ENCODE assay signal across 1 fruit fly cellular context in the genomic region with DNA sequence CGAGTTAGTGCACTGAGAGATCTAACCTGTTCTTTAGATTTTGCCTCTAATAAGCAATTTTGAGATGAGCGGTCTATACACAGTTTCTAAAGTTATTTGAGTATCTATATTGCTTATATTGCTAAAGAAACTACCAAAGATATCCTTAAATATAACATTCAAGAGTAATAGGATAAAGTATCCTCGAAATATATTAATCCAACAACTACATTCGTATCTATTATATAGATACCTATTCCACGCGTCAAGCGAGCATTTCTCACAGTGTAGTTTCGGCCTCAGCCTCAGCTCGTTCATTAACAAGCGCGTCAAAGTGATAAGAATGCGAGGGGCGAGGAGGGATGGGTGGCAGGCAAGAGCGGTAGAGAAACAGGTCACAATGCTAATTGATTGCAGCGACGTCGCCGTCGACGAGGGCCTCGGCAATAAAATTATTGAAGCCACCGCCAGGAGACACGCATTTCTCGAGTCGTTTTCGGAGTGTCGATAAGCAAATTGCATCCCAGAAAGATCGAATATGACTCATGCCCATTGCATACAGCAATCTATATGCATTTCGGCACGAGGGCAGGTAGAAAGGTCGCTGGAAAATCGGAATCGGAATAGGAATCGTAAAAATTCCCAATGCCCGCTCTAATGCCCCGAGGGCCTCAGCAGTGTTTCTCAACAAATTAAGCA.
TF ChIP-seq lines count a peak whose summit lies in the region.

No protein-coding gene starts in this region.

TF ChIP-seq in whole organism, embryonic, 481 proteins besides CTCF, POLR2A, EP300 and RAD21 (continued from another document and continues in another):
- no peak for TF ChIP-seq fd64A (GFP tag; optimal IDR thresholded peaks at IDR 0.05; lab: Kevin White, UChicago)
- TF ChIP-seq Gug (GFP tag; IDR thresholded peaks at IDR 0.05; lab: Robert Waterston, UW), result peak; percentile 39; the same call in 1 of the 4 replicates
- TF ChIP-seq Opbp (GFP tag; IDR thresholded peaks at IDR 0.05; lab: Robert Waterston, UW; ENCODE audit: partially characterized antibody), result no peak
- no peak for TF ChIP-seq Hey (tag; optimal IDR thresholded peaks at IDR 0.05; lab: Kevin White, UChicago)
- peak; percentile 31 for TF ChIP-seq az2 (GFP tag; optimal IDR thresholded peaks at IDR 0.05; lab: Kevin White, UChicago)
- no peak for TF ChIP-seq Dip2 (GFP tag; IDR thresholded peaks at IDR 0.05; lab: Robert Waterston, UW)
- peak; percentile 32 for TF ChIP-seq CG1603 (tag; optimal IDR thresholded peaks at IDR 0.05; lab: Kevin White, UChicago)
- no peak for TF ChIP-seq Myb (GFP tag; optimal IDR thresholded peaks at IDR 0.05; lab: Kevin White, UChicago)
- TF ChIP-seq nom (GFP tag; optimal IDR thresholded peaks at IDR 0.05; lab: Kevin White, UChicago), result no peak
- TF ChIP-seq NC2α (GFP tag; optimal IDR thresholded peaks at IDR 0.05; lab: Kevin White, UChicago), result no peak
- no peak for TF ChIP-seq CG8478 (optimal IDR thresholded peaks at IDR 0.05; lab: Kevin White, UChicago)
- peak; percentile 20; the same call in 1 of the 2 replicates for TF ChIP-seq peb (GFP tag; IDR thresholded peaks at IDR 0.05; lab: Robert Waterston, UW)
- TF ChIP-seq pfk (GFP tag; optimal IDR thresholded peaks at IDR 0.05; lab: Kevin White, UChicago), result no peak
- TF ChIP-seq CG5953 (GFP tag; IDR thresholded peaks at IDR 0.05; lab: Robert Waterston, UW), result no peak
- no peak for TF ChIP-seq CG3407 (GFP tag; optimal IDR thresholded peaks at IDR 0.05; lab: Kevin White, UChicago)
- no peak for TF ChIP-seq fu2 (GFP tag; optimal IDR thresholded peaks at IDR 0.05; lab: Kevin White, UChicago)
- TF ChIP-seq CG7839 (tag; optimal IDR thresholded peaks at IDR 0.05; lab: Kevin White, UChicago), result peak; percentile 71
- peak; percentile 53 for TF ChIP-seq CoRest (tag; optimal IDR thresholded peaks at IDR 0.05; lab: Kevin White, UChicago)
- peak; percentile 20 for TF ChIP-seq org-1 (GFP tag; optimal IDR thresholded peaks at IDR 0.05; lab: Kevin White, UChicago)
- TF ChIP-seq fd102C (GFP tag; optimal IDR thresholded peaks at IDR 0.05; lab: Kevin White, UChicago), result no peak
- no peak for TF ChIP-seq CG8359 (GFP tag; optimal IDR thresholded peaks at IDR 0.05; lab: Kevin White, UChicago; ENCODE audit: borderline replicate concordance)
- TF ChIP-seq dmrt11E (tag; optimal IDR thresholded peaks at IDR 0.05; lab: Kevin White, UChicago), result peak; percentile 53
- no peak for TF ChIP-seq Six4 (GFP tag; optimal IDR thresholded peaks at IDR 0.05; lab: Kevin White, UChicago)
- TF ChIP-seq CG9817 (tag; optimal IDR thresholded peaks at IDR 0.05; lab: Kevin White, UChicago), result no peak
- TF ChIP-seq lab (GFP tag; optimal IDR thresholded peaks at IDR 0.05; lab: Kevin White, UChicago), result no peak
- no peak for TF ChIP-seq CG10565 (GFP tag; optimal IDR thresholded peaks at IDR 0.05; lab: Kevin White, UChicago)
- no peak for TF ChIP-seq Hr39 (optimal IDR thresholded peaks at IDR 0.05; lab: Kevin White, UChicago)
- no peak for TF ChIP-seq Bgb (GFP tag; IDR thresholded peaks at IDR 0.05; lab: Robert Waterston, UW; ENCODE audit: partially characterized antibody)
- no peak for TF ChIP-seq MESR4 (GFP tag; optimal IDR thresholded peaks at IDR 0.05; lab: Kevin White, UChicago)
- no peak for TF ChIP-seq CG17186 (GFP tag; optimal IDR thresholded peaks at IDR 0.05; lab: Kevin White, UChicago)
- TF ChIP-seq Rfx (GFP tag; IDR thresholded peaks at IDR 0.05; lab: Robert Waterston, UW), result peak; percentile 29; the same call in 1 of the 2 replicates
- peak; percentile 57 for TF ChIP-seq CG13424 (tag; optimal IDR thresholded peaks at IDR 0.05; lab: Kevin White, UChicago)
- TF ChIP-seq bsh (GFP tag; optimal IDR thresholded peaks at IDR 0.05; lab: Kevin White, UChicago), result peak in 1 of 2 experiments; percentile 35
- TF ChIP-seq CG8765 (GFP tag; IDR thresholded peaks at IDR 0.05; lab: Robert Waterston, UW), result no peak
- peak; percentile 24 for TF ChIP-seq CG9727 (GFP tag; optimal IDR thresholded peaks at IDR 0.05; lab: Kevin White, UChicago)
- no peak for TF ChIP-seq CG17802 (tag; optimal IDR thresholded peaks at IDR 0.05; lab: Kevin White, UChicago)
- TF ChIP-seq Ravus (GFP tag; IDR thresholded peaks at IDR 0.05; lab: Robert Waterston, UW), result no peak
- no peak for TF ChIP-seq dati (GFP tag; IDR thresholded peaks at IDR 0.05; lab: Robert Waterston, UW)
- TF ChIP-seq ro (GFP tag; IDR thresholded peaks at IDR 0.05; lab: Robert Waterston, UW), result no peak
- TF ChIP-seq yki (optimal IDR thresholded peaks at IDR 0.05; lab: Kevin White, UChicago), result no peak
- TF ChIP-seq Nf-YA (GFP tag; IDR thresholded peaks at IDR 0.05; lab: Robert Waterston, UW), result no peak
- TF ChIP-seq GATAe (GFP tag; conservative IDR thresholded peaks at IDR 0.05; lab: Robert Waterston, UW), result no peak
- no peak for TF ChIP-seq CG14014 (GFP tag; IDR thresholded peaks at IDR 0.05; lab: Robert Waterston, UW)
- no peak for TF ChIP-seq run (tag; optimal IDR thresholded peaks at IDR 0.05; lab: Kevin White, UChicago)
- no peak for TF ChIP-seq br (optimal IDR thresholded peaks at IDR 0.05; lab: Kevin White, UChicago)
- no peak for TF ChIP-seq Atf3 (GFP tag; optimal IDR thresholded peaks at IDR 0.05; lab: Kevin White, UChicago)
- peak; percentile 56 for TF ChIP-seq D19A (tag; optimal IDR thresholded peaks at IDR 0.05; lab: Kevin White, UChicago)
- TF ChIP-seq CG15696 (tag; optimal IDR thresholded peaks at IDR 0.05; lab: Kevin White, UChicago), result peak; percentile 32
- peak; percentile 15 for TF ChIP-seq CG12071 (GFP tag; optimal IDR thresholded peaks at IDR 0.05; lab: Kevin White, UChicago)
- TF ChIP-seq CG30020 (tag; optimal IDR thresholded peaks at IDR 0.05; lab: Kevin White, UChicago), result no peak
- TF ChIP-seq dmrt99B (tag; optimal IDR thresholded peaks at IDR 0.05; lab: Kevin White, UChicago), result peak; percentile 75
- TF ChIP-seq pita (GFP tag; optimal IDR thresholded peaks at IDR 0.05; lab: Kevin White, UChicago), result no peak
- peak; percentile 79 for TF ChIP-seq CG18262 (tag; optimal IDR thresholded peaks at IDR 0.05; lab: Kevin White, UChicago)
- no peak for TF ChIP-seq B-H2 (GFP tag; optimal IDR thresholded peaks at IDR 0.05; lab: Kevin White, UChicago)
- no peak for TF ChIP-seq B-H1 (GFP tag; IDR thresholded peaks at IDR 0.05; lab: Robert Waterston, UW)
- TF ChIP-seq cato (GFP tag; optimal IDR thresholded peaks at IDR 0.05; lab: Kevin White, UChicago; ENCODE audit: borderline replicate concordance), result no peak
- TF ChIP-seq knrl (GFP tag; IDR thresholded peaks at IDR 0.05; lab: Robert Waterston, UW; ENCODE audit: partially characterized antibody), result no peak
- TF ChIP-seq YL-1 (GFP tag; optimal IDR thresholded peaks at IDR 0.05; lab: Kevin White, UChicago), result no peak
- TF ChIP-seq CG4360 (GFP tag; IDR thresholded peaks at IDR 0.05; lab: Robert Waterston, UW), result no peak
- 0 out of 2 replicates have a peak, but pooled peaks have one; percentile 5 for TF ChIP-seq slbo (GFP tag; IDR thresholded peaks at IDR 0.05; lab: Robert Waterston, UW)
- no peak for TF ChIP-seq CG42726 (GFP tag; IDR thresholded peaks at IDR 0.05; lab: Robert Waterston, UW; ENCODE audit: partially characterized antibody)
- TF ChIP-seq sna (GFP tag; IDR thresholded peaks at IDR 0.05; lab: Robert Waterston, UW; ENCODE audit: partially characterized antibody), result no peak
- TF ChIP-seq CG17359 (tag; optimal IDR thresholded peaks at IDR 0.05; lab: Kevin White, UChicago), result no peak
- TF ChIP-seq en (GFP tag; optimal IDR thresholded peaks at IDR 0.05; lab: Kevin White, UChicago), result no peak
- TF ChIP-seq ttk (GFP tag; IDR thresholded peaks at IDR 0.05; lab: Robert Waterston, UW), result peak; percentile 55; the same call in 1 of the 2 replicates
- no peak for TF ChIP-seq CG32767 (GFP tag; IDR thresholded peaks at IDR 0.05; lab: Robert Waterston, UW)
- no peak for TF ChIP-seq H2.0 (GFP tag; IDR thresholded peaks at IDR 0.05; lab: Robert Waterston, UW)
- TF ChIP-seq insv (GFP tag; optimal IDR thresholded peaks at IDR 0.05; lab: Kevin White, UChicago), result no peak
- TF ChIP-seq unc-4 (GFP tag; IDR thresholded peaks at IDR 0.05; lab: Robert Waterston, UW; ENCODE audit: partially characterized antibody), result no peak
- no peak for TF ChIP-seq Asciz (GFP tag; optimal IDR thresholded peaks at IDR 0.05; lab: Kevin White, UChicago)
- no peak for TF ChIP-seq mld (GFP tag; IDR thresholded peaks at IDR 0.05; lab: Robert Waterston, UW; ENCODE audit: partially characterized antibody)
- no peak for TF ChIP-seq her (GFP tag; optimal IDR thresholded peaks at IDR 0.05; lab: Kevin White, UChicago)
- TF ChIP-seq CG4404 (GFP tag; IDR thresholded peaks at IDR 0.05; lab: Robert Waterston, UW), result no peak; the same call in none of the 2 replicates
- no peak; the same call in 1 of the 2 replicates for TF ChIP-seq CG14441 (GFP tag; IDR thresholded peaks at IDR 0.05; lab: Robert Waterston, UW)
- TF ChIP-seq sr (GFP tag; IDR thresholded peaks at IDR 0.05; lab: Robert Waterston, UW), result no peak
- no peak for TF ChIP-seq HLHmδ (GFP tag; optimal IDR thresholded peaks at IDR 0.05; lab: Kevin White, UChicago)
- no peak for TF ChIP-seq CG12769 (tag; optimal IDR thresholded peaks at IDR 0.05; lab: Kevin White, UChicago)
- no peak for TF ChIP-seq CG15514 (GFP tag; optimal IDR thresholded peaks at IDR 0.05; lab: Kevin White, UChicago)
- no peak for TF ChIP-seq disco-r (GFP tag; optimal IDR thresholded peaks at IDR 0.05; lab: Kevin White, UChicago)
- peak; percentile 18 for TF ChIP-seq bab2 (GFP tag; optimal IDR thresholded peaks at IDR 0.05; lab: Kevin White, UChicago)
- no peak for TF ChIP-seq p53 (GFP tag; optimal IDR thresholded peaks at IDR 0.05; lab: Kevin White, UChicago)
- TF ChIP-seq CG2116 (GFP tag; optimal IDR thresholded peaks at IDR 0.05; lab: Kevin White, UChicago), result no peak
- TF ChIP-seq CG12659 (GFP tag; optimal IDR thresholded peaks at IDR 0.05; lab: Kevin White, UChicago), result no peak
- TF ChIP-seq gsb (GFP tag; IDR thresholded peaks at IDR 0.05; lab: Robert Waterston, UW), result no peak
- no peak for TF ChIP-seq ap (GFP tag; IDR thresholded peaks at IDR 0.05; lab: Robert Waterston, UW)
- TF ChIP-seq E2f2 (GFP tag; IDR thresholded peaks at IDR 0.05; lab: Robert Waterston, UW), result no peak; the same call in 1 of the 2 replicates
- TF ChIP-seq ase (GFP tag; IDR thresholded peaks at IDR 0.05; lab: Robert Waterston, UW), result 0 out of 3 replicates have a peak, but pooled peaks have one; percentile 21
- TF ChIP-seq pzg (GFP tag; optimal IDR thresholded peaks at IDR 0.05; lab: Kevin White, UChicago), result no peak
- peak; percentile 83 for TF ChIP-seq lbe (GFP tag; optimal IDR thresholded peaks at IDR 0.05; lab: Kevin White, UChicago)
- TF ChIP-seq oc (tag; optimal IDR thresholded peaks at IDR 0.05; lab: Kevin White, UChicago), result no peak
- no peak for TF ChIP-seq CG7928 (GFP tag; optimal IDR thresholded peaks at IDR 0.05; lab: Kevin White, UChicago)
- no peak for TF ChIP-seq emc (GFP tag; optimal IDR thresholded peaks at IDR 0.05; lab: Kevin White, UChicago)
- no peak for TF ChIP-seq Trl (optimal IDR thresholded peaks at IDR 0.05; lab: Kevin White, UChicago)
- TF ChIP-seq Trl (GFP tag; optimal IDR thresholded peaks at IDR 0.05; lab: Kevin White, UChicago), result no peak
- TF ChIP-seq CG16815 (GFP tag; optimal IDR thresholded peaks at IDR 0.05; lab: Kevin White, UChicago), result no peak
- TF ChIP-seq Hr78 (GFP tag; optimal IDR thresholded peaks at IDR 0.05; lab: Kevin White, UChicago), result peak in 1 of 2 experiments; percentile 84
- no peak for TF ChIP-seq maf-S (GFP tag; optimal IDR thresholded peaks at IDR 0.05; lab: Kevin White, UChicago)
- TF ChIP-seq Max (GFP tag; optimal IDR thresholded peaks at IDR 0.05; lab: Kevin White, UChicago), result no peak
- peak; percentile 26 for TF ChIP-seq CG12391 (tag; optimal IDR thresholded peaks at IDR 0.05; lab: Kevin White, UChicago)
- TF ChIP-seq Mad (GFP tag; optimal IDR thresholded peaks at IDR 0.05; lab: Kevin White, UChicago), result no peak
- no peak for TF ChIP-seq CG11398 (GFP tag; optimal IDR thresholded peaks at IDR 0.05; lab: Kevin White, UChicago)
- no peak for TF ChIP-seq CG16779 (GFP tag; IDR thresholded peaks at IDR 0.05; lab: Robert Waterston, UW)
- TF ChIP-seq esg (GFP tag; conservative IDR thresholded peaks at IDR 0.05; lab: Robert Waterston, UW), result no peak
- TF ChIP-seq CG6254 (GFP tag; optimal IDR thresholded peaks at IDR 0.05; lab: Kevin White, UChicago), result peak; percentile 56
- TF ChIP-seq so (GFP tag; IDR thresholded peaks at IDR 0.05; lab: Robert Waterston, UW), result no peak
- TF ChIP-seq da (GFP tag; optimal IDR thresholded peaks at IDR 0.05; lab: Kevin White, UChicago), result no peak
- TF ChIP-seq CG14860 (GFP tag; IDR thresholded peaks at IDR 0.05; lab: Robert Waterston, UW; ENCODE audit: partially characterized antibody), result no peak
- peak; percentile 95 for TF ChIP-seq Ets65A (GFP tag; lab: Kevin White, UChicago)
- no peak for TF ChIP-seq prd (optimal IDR thresholded peaks at IDR 0.05; lab: Kevin White, UChicago)
- TF ChIP-seq prd (GFP tag; IDR thresholded peaks at IDR 0.05; lab: Robert Waterston, UW), result peak; percentile 51; the same call in 1 of the 3 replicates
- TF ChIP-seq CG32772 (GFP tag; IDR thresholded peaks at IDR 0.05; lab: Robert Waterston, UW), result peak; percentile 55; the same call in 1 of the 2 replicates
- TF ChIP-seq CG7271 (tag; optimal IDR thresholded peaks at IDR 0.05; lab: Kevin White, UChicago), result no peak
- no peak for TF ChIP-seq corto (GFP tag; optimal IDR thresholded peaks at IDR 0.05; lab: Kevin White, UChicago)
- TF ChIP-seq CG6813 (GFP tag; optimal IDR thresholded peaks at IDR 0.05; lab: Kevin White, UChicago), result no peak
- peak; percentile 98 for TF ChIP-seq CG15479 (GFP tag; optimal IDR thresholded peaks at IDR 0.05; lab: Kevin White, UChicago)
- no peak for TF ChIP-seq bbx (GFP tag; IDR thresholded peaks at IDR 0.05; lab: Robert Waterston, UW; ENCODE audit: partially characterized antibody)
- TF ChIP-seq CG7372 (GFP tag; IDR thresholded peaks at IDR 0.05; lab: Robert Waterston, UW), result no peak
- TF ChIP-seq CG13296 (GFP tag; optimal IDR thresholded peaks at IDR 0.05; lab: Kevin White, UChicago), result no peak
- TF ChIP-seq Abd-B (GFP tag; optimal IDR thresholded peaks at IDR 0.05; lab: Kevin White, UChicago), result peak; percentile 41
- peak; percentile 41 for TF ChIP-seq CG14667 (GFP tag; IDR thresholded peaks at IDR 0.05; lab: Robert Waterston, UW)
- no peak for TF ChIP-seq ems (GFP tag; optimal IDR thresholded peaks at IDR 0.05; lab: Kevin White, UChicago)
- TF ChIP-seq CG6765 (GFP tag; optimal IDR thresholded peaks at IDR 0.05; lab: Kevin White, UChicago), result no peak
- TF ChIP-seq pb (GFP tag; optimal IDR thresholded peaks at IDR 0.05; lab: Kevin White, UChicago), result peak; percentile 32
- TF ChIP-seq CG9437 (GFP tag; optimal IDR thresholded peaks at IDR 0.05; lab: Kevin White, UChicago), result no peak
- no peak for TF ChIP-seq ash1 (GFP tag; optimal IDR thresholded peaks at IDR 0.05; lab: Kevin White, UChicago)
- peak; percentile 30; the same call in 1 of the 3 replicates for TF ChIP-seq dysf (GFP tag; IDR thresholded peaks at IDR 0.05; lab: Robert Waterston, UW)
